Worm (Caenorhabditis elegans) whole organism, midembryonic: ENCODE results near the gene ZK742.3.

ENCODE experiments used
- T22C8.4 ChIP-seq: fragments of 200-800 bp; sonication (Bioruptor generic); IDR thresholded peaks from 2 replicates; pipeline ENCODE4 v1.3.6; 2022; ENCODE audit warnings: missing genetic modification characterization, missing compliant biosample characterization
- cog-1 ChIP-seq: sonication (generic microtip); optimal IDR thresholded peaks from 2 replicates; lab custom pipeline; 2016; ENCODE audit warnings: missing genetic modification characterization, missing compliant biosample characterization
- flt-1 ChIP-seq: fragments of 200-800 bp; sonication (Bioruptor generic); IDR thresholded peaks from 2 replicates; pipeline ENCODE4 v1.3.6; 2022; ENCODE audit warnings: missing genetic modification characterization, missing compliant biosample characterization
- klf-2 ChIP-seq: fragments of 200-800 bp; sonication (Bioruptor generic); conservative IDR thresholded peaks from 2 replicates; pipeline ENCODE4 v1.3.6; 2022; ENCODE audit warnings: missing genetic modification reagents, missing genetic modification characterization, missing compliant biosample characterization
- med-1 ChIP-seq: sonication (generic microtip); optimal IDR thresholded peaks from 2 replicates; lab custom pipeline; 2017; ENCODE audit warnings: missing genetic modification characterization, mild to moderate bottlenecking, missing compliant biosample characterization, antibody characterized with exemption, missing genetic modification reagents; ENCODE audit not compliant: insufficient read depth
- ref-1 ChIP-seq: fragments of 200-800 bp; sonication (Bioruptor generic); conservative IDR thresholded peaks from 2 replicates; pipeline ENCODE4 v1.3.6; 2022; ENCODE audit warnings: missing genetic modification reagents, missing genetic modification characterization, missing compliant biosample characterization
- tab-1 ChIP-seq: fragments of 200-800 bp; sonication (Bioruptor generic); IDR thresholded peaks from 2 replicates; pipeline ENCODE4 v1.3.6; 2022; ENCODE audit warnings: missing genetic modification characterization, missing compliant biosample characterization
- ztf-23 ChIP-seq: fragments of 200-800 bp; sonication (Bioruptor generic); IDR thresholded peaks from 2 replicates; pipeline ENCODE4 v1.3.6; 2022; ENCODE audit warnings: missing genetic modification reagents, missing genetic modification characterization, missing compliant biosample characterization
- ztf-29 ChIP-seq: fragments of 200-800 bp; sonication (Bioruptor generic); IDR thresholded peaks from 2 replicates; pipeline ENCODE4 v1.3.6; 2022; ENCODE audit warnings: missing genetic modification reagents, missing genetic modification characterization, missing compliant biosample characterization

DNA sequence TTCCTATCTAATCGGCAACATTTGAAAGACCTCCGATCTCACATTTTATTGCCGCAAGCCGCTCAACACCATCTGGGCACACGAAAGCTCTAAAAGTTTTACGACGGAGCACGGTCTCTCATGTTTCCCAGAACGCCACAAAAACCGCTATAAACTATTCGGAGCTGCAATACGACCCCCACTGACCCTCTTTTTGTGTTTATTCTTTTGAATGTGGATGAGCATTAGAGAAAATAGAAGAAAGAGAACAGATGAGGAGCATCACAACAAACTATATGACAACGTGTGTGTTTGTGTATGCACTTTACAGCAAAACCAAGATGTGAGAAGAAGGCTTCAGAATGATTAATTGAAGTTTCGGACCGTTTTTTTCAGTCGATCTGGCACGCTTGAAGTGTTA, 14.4 kb upstream of the ZK742.3 start:
- TF ChIP-seq klf-2 (no peak), ztf-29 (GFP tag; lab: Robert Waterston, UW) (no peak), tab-1 (no peak), ref-1 (GFP tag; lab: Robert Waterston, UW) (no peak), flt-1 (GFP tag; lab: Robert Waterston, UW) (no peak), T22C8.4 (GFP tag; lab: Robert Waterston, UW) (no peak), med-1 (GFP tag; lab: Kevin White, UChicago) (no peak), cog-1 (no peak), ztf-23 (no peak)
